Worm (Caenorhabditis elegans) whole organism, late embryonic: Measurements from ENCODE around the gene kvs-1.

Experiments
- ama-1 ChIP-seq: fragments of 150-350 bp; optimal IDR thresholded peaks from 2 replicates; lab custom pipeline; 2014
- pag-3 ChIP-seq: sonication (generic microtip); optimal IDR thresholded peaks from 2 replicates; lab custom pipeline; 2016; ENCODE audit warnings: missing compliant biosample characterization, missing genetic modification characterization, borderline replicate concordance

ce11 chrX:7725615-7726014, 18.7 kb upstream of the kvs-1 start, which contains the start of gene spp-14:
- TF ChIP-seq pag-3, result no peak
- no peak for TF ChIP-seq ama-1 (lab: Kevin White, UChicago)
